Worm (Caenorhabditis elegans) whole organism, young adult: ENCODE results near the gene ebp-2.

Source experiments
- C17E4.6 ChIP-seq: fragments of 200-800 bp; sonication (Bioruptor generic); IDR thresholded peaks from 2 replicates; pipeline ENCODE4 v1.3.6; 2022; ENCODE audit warnings: missing genetic modification reagents, missing genetic modification characterization, missing compliant biosample characterization
- F22D6.2 ChIP-seq: sonication (generic microtip); optimal IDR thresholded peaks from 2 replicates; lab custom pipeline; 2016; ENCODE audit warnings: mild to moderate bottlenecking, missing genetic modification characterization, missing compliant biosample characterization
- F39B2.1 ChIP-seq: fragments of 200-800 bp; sonication (Bioruptor generic); IDR thresholded peaks from 2 replicates; pipeline ENCODE4 v1.3.6; 2022; ENCODE audit warnings: missing genetic modification reagents, missing genetic modification characterization, missing compliant biosample characterization
- F52B5.7 ChIP-seq: sonication (generic microtip); optimal IDR thresholded peaks from 2 replicates; lab custom pipeline; 2016; ENCODE audit warnings: mild to moderate bottlenecking, missing genetic modification characterization, missing compliant biosample characterization
- K11D2.4 ChIP-seq: fragments of 200-800 bp; sonication (Bioruptor generic); IDR thresholded peaks from 2 replicates; pipeline ENCODE4 v1.3.6; 2022; ENCODE audit warnings: missing genetic modification reagents, missing genetic modification characterization, missing compliant biosample characterization
- Y53G8AR.9 ChIP-seq: fragments of 200-800 bp; sonication (Bioruptor generic); conservative IDR thresholded peaks from 2 replicates; pipeline ENCODE4 v1.3.6; 2022; ENCODE audit warnings: missing genetic modification reagents, missing genetic modification characterization, missing compliant biosample characterization
- Y67H2A.10 ChIP-seq: fragments of 200-800 bp; sonication (Bioruptor generic); conservative IDR thresholded peaks from 2 replicates; pipeline ENCODE4 v1.3.6; 2022; ENCODE audit warnings: missing genetic modification reagents, missing genetic modification characterization, missing compliant biosample characterization
- Y95B8A.8 ChIP-seq: fragments of 200-800 bp; sonication (Bioruptor generic); IDR thresholded peaks from 2 replicates; pipeline ENCODE4 v1.3.6; 2022; ENCODE audit warnings: missing genetic modification reagents, missing genetic modification characterization, missing compliant biosample characterization
- ZK185.1 ChIP-seq: sonication (generic microtip); optimal IDR thresholded peaks from 2 replicates; lab custom pipeline; 2016; ENCODE audit warnings: mild to moderate bottlenecking, missing genetic modification characterization, missing compliant biosample characterization; ENCODE audit not compliant: poor library complexity, severe bottlenecking
- aptf-2 ChIP-seq: fragments of 200-800 bp; sonication (Bioruptor generic); conservative IDR thresholded peaks from 2 replicates; pipeline ENCODE4 v1.3.6; 2022; ENCODE audit warnings: missing genetic modification reagents, missing genetic modification characterization, missing compliant biosample characterization
- atf-7 ChIP-seq: sonication (generic microtip); optimal IDR thresholded peaks from 2 replicates; lab custom pipeline; 2017; ENCODE audit warnings: mild to moderate bottlenecking, missing genetic modification characterization, missing compliant biosample characterization
- athp-1 ChIP-seq: sonication (generic microtip); optimal IDR thresholded peaks from 2 replicates; lab custom pipeline; 2017; ENCODE audit warnings: mild to moderate bottlenecking, missing genetic modification characterization, missing compliant biosample characterization
- attf-3 ChIP-seq: fragments of 200-800 bp; sonication (Bioruptor generic); conservative IDR thresholded peaks from 2 replicates; pipeline ENCODE4 v1.3.6; 2022; ENCODE audit warnings: missing genetic modification reagents, missing genetic modification characterization, missing compliant biosample characterization
- attf-5 ChIP-seq: fragments of 200-800 bp; sonication (Bioruptor generic); optimal IDR thresholded peaks from 2 replicates; lab custom pipeline; 2018; ENCODE audit warnings: mild to moderate bottlenecking, missing genetic modification characterization, missing compliant biosample characterization
- bed-1 ChIP-seq: fragments of 200-800 bp; sonication (Bioruptor generic); IDR thresholded peaks from 2 replicates; pipeline ENCODE4 v1.3.6; 2022; ENCODE audit warnings: missing genetic modification reagents, missing genetic modification characterization, missing compliant biosample characterization
- cebp-1 ChIP-seq, 2 experiments: fragments of 200-800 bp in 1 of 2; sonication (Bioruptor generic) in 1 of 2; sonication (generic microtip) in 1 of 2; IDR thresholded peaks in 1 of 2; optimal IDR thresholded peaks in 1 of 2; 2 replicates each; pipeline versions ENCODE4 v1.3.6 to Lab custom; 2017 to 2022; ENCODE audit warnings: missing compliant biosample characterization in 2 of 2, missing genetic modification characterization in 2 of 2, mild to moderate bottlenecking in 1 of 2, missing genetic modification reagents in 1 of 2, moderate library complexity in 1 of 2
- cebp-2 ChIP-seq: fragments of 200-800 bp; sonication (Bioruptor generic); IDR thresholded peaks from 2 replicates; pipeline ENCODE4 v1.3.6; 2022; ENCODE audit warnings: missing genetic modification characterization, missing compliant biosample characterization
- ceh-27 ChIP-seq: fragments of 200-800 bp; sonication (Bioruptor generic); optimal IDR thresholded peaks from 2 replicates; lab custom pipeline; 2018; ENCODE audit warnings: mild to moderate bottlenecking, missing genetic modification characterization, moderate library complexity, missing compliant biosample characterization
- ceh-58 ChIP-seq: fragments of 200-800 bp; sonication (Bioruptor generic); IDR thresholded peaks from 2 replicates; pipeline ENCODE4 v1.3.6; 2022; ENCODE audit warnings: missing genetic modification characterization, missing compliant biosample characterization
- ceh-79 ChIP-seq: sonication (generic microtip); optimal IDR thresholded peaks from 2 replicates; lab custom pipeline; 2017; ENCODE audit warnings: mild to moderate bottlenecking, missing genetic modification characterization, missing compliant biosample characterization
- dpl-1 ChIP-seq: fragments of 150-350 bp; optimal IDR thresholded peaks from 2 replicates; lab custom pipeline; 2014; ENCODE audit warnings: missing biosample characterization, missing genetic modification reagents, missing genetic modification characterization
- egl-18 ChIP-seq: fragments of 200-800 bp; sonication (Bioruptor generic); IDR thresholded peaks from 2 replicates; pipeline ENCODE4 v1.3.6; 2022; ENCODE audit warnings: missing genetic modification reagents, missing genetic modification characterization, missing compliant biosample characterization
- egrh-3 ChIP-seq: fragments of 200-800 bp; sonication (Bioruptor generic); IDR thresholded peaks from 2 replicates; pipeline ENCODE4 v1.3.6; 2022; ENCODE audit warnings: missing genetic modification reagents, missing genetic modification characterization, missing compliant biosample characterization
- ekl-4 ChIP-seq: fragments of 200-800 bp; sonication (Bioruptor generic); IDR thresholded peaks from 2 replicates; pipeline ENCODE4 v1.3.6; 2022; ENCODE audit warnings: missing genetic modification reagents, missing genetic modification characterization, missing compliant biosample characterization
- hlh-26 ChIP-seq: fragments of 200-800 bp; sonication (Bioruptor generic); conservative IDR thresholded peaks from 2 replicates; pipeline ENCODE4 v1.3.6; 2022; ENCODE audit warnings: missing genetic modification reagents, missing genetic modification characterization, missing compliant biosample characterization
- hsf-1 ChIP-seq: fragments of 200-800 bp; sonication (Bioruptor generic); IDR thresholded peaks from 2 replicates; pipeline ENCODE4 v1.3.6; 2022; ENCODE audit warnings: missing genetic modification reagents, missing genetic modification characterization, missing compliant biosample characterization
- lin-26 ChIP-seq: fragments of 200-800 bp; sonication (Bioruptor generic); IDR thresholded peaks from 2 replicates; pipeline ENCODE4 v1.3.6; 2022; ENCODE audit warnings: missing genetic modification reagents, missing genetic modification characterization, missing compliant biosample characterization
- lin-35 ChIP-seq, 3 experiments: fragments of 150-350 bp in 2 of 3; sonication (generic microtip) in 1 of 3; optimal IDR thresholded peaks; 2 replicates each; lab custom pipeline; 2014 to 2018; ENCODE audit warnings: missing biosample characterization in 3 of 3, missing genetic modification characterization in 3 of 3, missing genetic modification reagents in 3 of 3
- lin-40 ChIP-seq: sonication (generic microtip); optimal IDR thresholded peaks from 2 replicates; lab custom pipeline; 2016; ENCODE audit warnings: missing genetic modification characterization, mild to moderate bottlenecking, missing compliant biosample characterization, missing genotype, missing genetic modification reagents
- madf-3 ChIP-seq: fragments of 200-800 bp; sonication (Bioruptor generic); IDR thresholded peaks from 2 replicates; pipeline ENCODE4 v1.3.6; 2022; ENCODE audit warnings: missing genetic modification reagents, missing genetic modification characterization, missing compliant biosample characterization
- madf-6 ChIP-seq: fragments of 200-800 bp; sonication (Bioruptor generic); IDR thresholded peaks from 2 replicates; pipeline ENCODE4 v1.3.6; 2022; ENCODE audit warnings: missing genetic modification reagents, missing genetic modification characterization, missing compliant biosample characterization
- mes-4 ChIP-seq: sonication (generic microtip); optimal IDR thresholded peaks from 2 replicates; lab custom pipeline; 2016; ENCODE audit warnings: missing genotype, missing genetic modification characterization, missing compliant biosample characterization
- mxl-1 ChIP-seq: sonication (generic microtip); optimal IDR thresholded peaks from 2 replicates; lab custom pipeline; 2016; ENCODE audit warnings: missing genetic modification characterization, missing compliant biosample characterization
- nfya-2 ChIP-seq: fragments of 200-800 bp; sonication (Bioruptor generic); IDR thresholded peaks from 2 replicates; pipeline ENCODE4 v1.3.6; 2022; ENCODE audit warnings: missing genetic modification reagents, missing genetic modification characterization, missing compliant biosample characterization
- nfyb-1 ChIP-seq: fragments of 200-800 bp; sonication (Bioruptor generic); IDR thresholded peaks from 2 replicates; pipeline ENCODE4 v1.3.6; 2022; ENCODE audit warnings: missing genetic modification reagents, missing genetic modification characterization, missing compliant biosample characterization
- pha-4 ChIP-seq: fragments of 150-350 bp; sonication (generic microtip); optimal IDR thresholded peaks from 2 replicates; lab custom pipeline; 2014; ENCODE audit warnings: missing biosample characterization, missing genetic modification reagents, missing genetic modification characterization
- rec-8 ChIP-seq, 2 experiments: sonication (generic microtip); optimal IDR thresholded peaks; 2 replicates each; lab custom pipeline; 2016; ENCODE audit warnings: mild to moderate bottlenecking in 2 of 2, missing genetic modification characterization in 2 of 2, missing genetic modification reagents in 2 of 2, missing genotype in 2 of 2, missing biosample characterization in 1 of 2, missing compliant biosample characterization in 1 of 2, moderate library complexity in 1 of 2
- snpc-1.3 ChIP-seq: sonication (generic microtip); optimal IDR thresholded peaks from 2 replicates; lab custom pipeline; 2017; ENCODE audit warnings: missing genetic modification characterization, mild to moderate bottlenecking, missing compliant biosample characterization, antibody characterized with exemption, moderate library complexity, missing genotype, missing genetic modification reagents; ENCODE audit not compliant: insufficient read depth
- snpc-3.4 ChIP-seq: sonication (generic microtip); optimal IDR thresholded peaks from 2 replicates; lab custom pipeline; 2017; ENCODE audit warnings: missing genetic modification characterization, mild to moderate bottlenecking, missing compliant biosample characterization, antibody characterized with exemption, moderate library complexity, missing genotype, missing genetic modification reagents
- tlf-1 ChIP-seq: fragments of 200-800 bp; sonication (Bioruptor generic); optimal IDR thresholded peaks from 2 replicates; lab custom pipeline; 2018; ENCODE audit warnings: mild to moderate bottlenecking, missing genetic modification characterization, missing compliant biosample characterization
- zfh-2 ChIP-seq: fragments of 200-800 bp; sonication (Bioruptor generic); conservative IDR thresholded peaks from 2 replicates; pipeline ENCODE4 v1.3.6; 2022; ENCODE audit warnings: missing genetic modification reagents, missing genetic modification characterization, missing compliant biosample characterization
- ztf-18 ChIP-seq: sonication (generic microtip); optimal IDR thresholded peaks from 2 replicates; lab custom pipeline; 2016; ENCODE audit warnings: missing genotype, mild to moderate bottlenecking, missing genetic modification characterization, missing compliant biosample characterization
- ztf-28 ChIP-seq: fragments of 200-800 bp; sonication (Bioruptor generic); IDR thresholded peaks from 2 replicates; pipeline ENCODE4 v1.3.6; 2022; ENCODE audit warnings: missing genetic modification reagents, missing genetic modification characterization, missing compliant biosample characterization

Gene ebp-2

ce11 chrII:11453025-11453424 is 10.5 kb downstream of the ebp-2 start, which contains the start of gene rsp-1 (continued):
- peak; percentile 16 for TF ChIP-seq F52B5.7 (tag; lab: Kevin White, UChicago)
- TF ChIP-seq ceh-79 (tag; lab: Kevin White, UChicago), result no peak
- peak; percentile 56 for TF ChIP-seq dpl-1 (GFP tag; lab: Kevin White, UChicago)
- peak; percentile 88 for TF ChIP-seq K11D2.4 (GFP tag; lab: Robert Waterston, UW)
- TF ChIP-seq attf-5 (GFP tag; lab: Kevin White, UChicago), result peak; percentile 98
- TF ChIP-seq rec-8 (tag; optimal IDR thresholded peaks at IDR 0.05; lab: Kevin White, UChicago), result no peak
- peak; percentile 93 for TF ChIP-seq Y53G8AR.9
- TF ChIP-seq tlf-1 (GFP tag; lab: Kevin White, UChicago), result peak; percentile 87
- peak; percentile 99 for TF ChIP-seq ztf-18 (tag; lab: Kevin White, UChicago)
- no peak for TF ChIP-seq egrh-3 (GFP tag; lab: Robert Waterston, UW)
- TF ChIP-seq ztf-28, result 0 out of 2 replicates have a peak, but pooled peaks have one; percentile 49
- peak; percentile 85 for TF ChIP-seq ceh-27 (GFP tag; lab: Kevin White, UChicago)
- TF ChIP-seq athp-1 (tag; lab: Kevin White, UChicago), result peak; percentile 82
- no peak for TF ChIP-seq bed-1 (GFP tag; lab: Robert Waterston, UW)
- peak; percentile 100 for TF ChIP-seq madf-3 (GFP tag; lab: Robert Waterston, UW)
- TF ChIP-seq attf-3 (GFP tag; lab: Robert Waterston, UW), result peak; percentile 79
- TF ChIP-seq snpc-3.4 (tag; lab: Kevin White, UChicago), result peak; percentile 81

DNA sequence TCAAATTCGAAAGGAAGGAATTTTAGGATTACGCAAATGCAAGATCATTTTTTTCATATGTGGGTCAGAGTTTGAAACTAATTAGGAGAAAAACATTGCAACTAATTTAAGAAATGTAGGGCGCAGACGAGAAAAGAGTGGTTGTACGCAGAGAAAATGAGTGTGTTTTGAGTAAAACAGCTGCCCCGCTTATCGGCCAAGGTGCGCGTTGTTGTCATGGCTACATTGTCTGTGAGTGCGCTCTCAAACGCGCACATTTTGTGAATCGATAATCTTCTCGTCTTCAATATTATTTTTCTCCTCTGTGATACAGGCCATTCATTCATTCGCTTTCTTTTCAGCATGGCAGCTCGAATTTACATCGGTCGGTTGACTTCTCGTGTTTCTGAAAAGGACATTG is 11.1 kb downstream of the ebp-2 start:
- TF ChIP-seq snpc-3.4 (tag; lab: Kevin White, UChicago) (no peak), pha-4 (tag; lab: Kevin White, UChicago) (no peak), mxl-1 (tag; lab: Kevin White, UChicago) (no peak), hlh-26 (no peak), Y95B8A.8 (GFP tag; lab: Robert Waterston, UW) (no peak), madf-6 (peak; percentile 37; the same call in 1 of the 2 replicates), K11D2.4 (GFP tag; lab: Robert Waterston, UW) (no peak), cebp-2 (GFP tag; lab: Robert Waterston, UW) (no peak), snpc-1.3 (tag; lab: Kevin White, UChicago) (no peak), hsf-1 (GFP tag; lab: Robert Waterston, UW) (no peak), C17E4.6 (GFP tag; lab: Robert Waterston, UW) (no peak), cebp-1 (GFP tag; IDR thresholded peaks at IDR 0.05; lab: Robert Waterston, UW) (no peak), cebp-1 (tag; optimal IDR thresholded peaks at IDR 0.05; lab: Kevin White, UChicago) (peak; percentile 31), nfyb-1 (GFP tag; lab: Robert Waterston, UW) (0 out of 2 replicates have a peak, but pooled peaks have one; percentile 31), ZK185.1 (no peak), ztf-18 (tag; lab: Kevin White, UChicago) (no peak), lin-40 (tag; lab: Kevin White, UChicago) (no peak)
- TF ChIP-seq, all 124 proteins: peak for 3

- TF ChIP-seq F22D6.2 (tag; lab: Kevin White, UChicago) (no peak), zfh-2 (GFP tag; lab: Robert Waterston, UW) (peak; percentile 89), lin-35 (GFP tag; optimal IDR thresholded peaks at IDR 0.05; lab: Kevin White, UChicago) (no peak), ceh-58 (GFP tag; lab: Robert Waterston, UW) (0 out of 2 replicates have a peak, but pooled peaks have one; percentile 41), mes-4 (tag; lab: Kevin White, UChicago) (no peak), atf-7 (tag; lab: Kevin White, UChicago) (no peak), egrh-3 (GFP tag; lab: Robert Waterston, UW) (peak; percentile 75; the same call in 1 of the 2 replicates), nfya-2 (no peak), bed-1 (GFP tag; lab: Robert Waterston, UW) (no peak), madf-3 (GFP tag; lab: Robert Waterston, UW) (0 out of 2 replicates have a peak, but pooled peaks have one; percentile 12), athp-1 (tag; lab: Kevin White, UChicago) (no peak), snpc-1.3 (tag; lab: Kevin White, UChicago) (no peak), lin-26 (GFP tag; lab: Robert Waterston, UW) (no peak), aptf-2 (no peak), ceh-79 (tag; lab: Kevin White, UChicago) (no peak), F39B2.1 (GFP tag; lab: Robert Waterston, UW) (no peak), egl-18 (no peak), Y67H2A.10 (GFP tag; lab: Robert Waterston, UW) (no peak), ekl-4 (no peak), pha-4 (tag; lab: Kevin White, UChicago) (no peak), nfyb-1 (GFP tag; lab: Robert Waterston, UW) (0 out of 2 replicates have a peak, but pooled peaks have one; percentile 12)
Observed at ce11 chrII:11455140-11455539, 12.6 kb downstream of the ebp-2 start.
